Worm (Caenorhabditis elegans) whole organism, L4 larva: ENCODE measurements around the gene B0507.2.
"Not testable (repeated sequence)": the region's sequence is repeated elsewhere in the genome, so short reads cannot be mapped to it uniquely, and the experiment has no call there.

Experiments
- aly-2 ChIP-seq: sonication (generic microtip); optimal IDR thresholded peaks from 2 replicates; lab custom pipeline; 2018; ENCODE audit warnings: missing biosample characterization, missing genetic modification characterization
- nhr-28 ChIP-seq: fragments of 150-350 bp; optimal IDR thresholded peaks from 2 replicates; lab custom pipeline; 2014; ENCODE audit warnings: missing biosample characterization, missing genetic modification characterization
- php-3 ChIP-seq: fragments of 200-800 bp; sonication (Bioruptor generic); IDR thresholded peaks from 2 replicates; pipeline ENCODE4 v1.3.6; 2022; ENCODE audit warnings: missing genetic modification reagents, missing genetic modification characterization, missing compliant biosample characterization

The B0507.2 gene

ce11 chrV:8819855-8820254, 45.7 kb downstream of the B0507.2 start, which contains the start of gene rpm-1:
Gene rpm-1 (minus strand): TSS chrV:8819955.
- TF ChIP-seq nhr-28 (tag; lab: Kevin White, UChicago); aly-2 (tag; lab: Kevin White, UChicago); php-3 (GFP tag; lab: Robert Waterston, UW): not testable (repeated sequence)
